Worm (Caenorhabditis elegans): Measurements from ENCODE around the gene pat-3.

pat-3 gene

ce11 chrIII:3927450-3927849, 13.5 kb upstream of the pat-3 start:
- TF ChIP-seq ztf-1 (GFP tag; conservative IDR thresholded peaks at IDR 0.05), result no peak
- no peak for TF ChIP-seq snpc-4 (tag; optimal IDR thresholded peaks at IDR 0.05)
- peak; percentile 40 for TF ChIP-seq C34F6.9 (tag; optimal IDR thresholded peaks at IDR 0.05)
- no peak for TF ChIP-seq zag-1 (tag; optimal IDR thresholded peaks at IDR 0.05)
- no peak for TF ChIP-seq sem-4 (tag; optimal IDR thresholded peaks at IDR 0.05)
- no peak for TF ChIP-seq sma-3 (GFP tag; optimal IDR thresholded peaks at IDR 0.05)
- peak; percentile 59 for TF ChIP-seq nhr-129 (tag; optimal IDR thresholded peaks at IDR 0.05)
- TF ChIP-seq mbf-1 (tag; optimal IDR thresholded peaks at IDR 0.05), result no peak
- peak; percentile 6 for TF ChIP-seq ztf-4 (tag; optimal IDR thresholded peaks at IDR 0.05)
- no peak for TF ChIP-seq nhr-77 (tag; optimal IDR thresholded peaks at IDR 0.05)
- no peak for TF ChIP-seq nhr-10 (tag; optimal IDR thresholded peaks at IDR 0.05)
- no peak for TF ChIP-seq ZK546.5 (tag; optimal IDR thresholded peaks at IDR 0.05)
- no peak for TF ChIP-seq unc-39 (tag; optimal IDR thresholded peaks at IDR 0.05)
- no peak for TF ChIP-seq dmd-4 (tag; optimal IDR thresholded peaks at IDR 0.05)
- peak; percentile 46 for TF ChIP-seq sma-9 (GFP tag; optimal IDR thresholded peaks at IDR 0.05)
- TF ChIP-seq sma-9 (tag; optimal IDR thresholded peaks at IDR 0.05), result no peak
- no peak for TF ChIP-seq ceh-82 (tag; optimal IDR thresholded peaks at IDR 0.05)
- no peak for TF ChIP-seq mab-5 (tag; optimal IDR thresholded peaks at IDR 0.05)
- TF ChIP-seq skn-1 (tag; optimal IDR thresholded peaks at IDR 0.05), result no peak
- TF ChIP-seq F13H6.1 (tag; optimal IDR thresholded peaks at IDR 0.05), result peak; percentile 43
- TF ChIP-seq Y55F3AM.14 (GFP tag; optimal IDR thresholded peaks at IDR 0.05), result no peak
- TF ChIP-seq ztf-11 (tag; optimal IDR thresholded peaks at IDR 0.05), result no peak
- no peak for TF ChIP-seq R02D3.7 (tag; optimal IDR thresholded peaks at IDR 0.05)
- TF ChIP-seq nhr-23 (tag; optimal IDR thresholded peaks at IDR 0.05), result no peak
- no peak for TF ChIP-seq nhr-237 (tag; optimal IDR thresholded peaks at IDR 0.05)
- TF ChIP-seq gmeb-1 (tag; optimal IDR thresholded peaks at IDR 0.05), result no peak
- TF ChIP-seq elt-3 (tag; optimal IDR thresholded peaks at IDR 0.05), result no peak
- TF ChIP-seq aly-2 (tag; optimal IDR thresholded peaks at IDR 0.05), result no peak
- TF ChIP-seq egl-27 (tag; optimal IDR thresholded peaks at IDR 0.05), result no peak
- TF ChIP-seq nhr-12 (tag; optimal IDR thresholded peaks at IDR 0.05), result no peak
- no peak for TF ChIP-seq nhr-21 (tag; optimal IDR thresholded peaks at IDR 0.05)

- TF ChIP-seq zag-1 (tag; optimal IDR thresholded peaks at IDR 0.05), result no peak
- TF ChIP-seq fos-1 (tag; optimal IDR thresholded peaks at IDR 0.05), result peak; percentile 15
These were observed 12.9 kb upstream of the pat-3 start for ce11 chrIII:3926801-3927200.

DNA sequence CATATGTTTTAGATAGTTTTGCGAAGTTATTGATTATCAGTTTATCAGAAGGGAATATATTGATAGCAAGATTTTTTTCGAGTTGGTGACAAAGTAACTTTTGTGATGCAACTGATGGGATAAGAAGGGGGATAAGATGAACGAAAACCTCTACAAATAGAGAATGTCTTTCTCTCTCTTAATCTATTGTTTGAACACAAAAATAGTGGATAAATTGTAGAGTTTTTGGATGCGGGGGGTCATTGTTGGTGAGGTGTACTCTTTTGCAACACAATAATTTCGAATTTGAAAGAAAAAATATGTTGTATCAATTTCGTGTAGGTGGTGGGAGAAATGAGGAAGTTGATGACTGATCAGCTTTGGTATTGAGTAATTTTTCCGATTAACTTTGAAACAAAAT, 12.2 kb upstream of the pat-3 start, which contains the start of gene ZK1058.9:
ZK1058.9 (minus strand) TSS at position 101 of the 400 bp plus-strand sequence.
- TF ChIP-seq crh-2 (tag; optimal IDR thresholded peaks at IDR 0.05), result no peak
- no peak for TF ChIP-seq Y55F3AM.14 (GFP tag; optimal IDR thresholded peaks at IDR 0.05)
- TF ChIP-seq nhr-21 (tag; optimal IDR thresholded peaks at IDR 0.05), result no peak
- no peak for TF ChIP-seq ama-1 (optimal IDR thresholded peaks at IDR 0.05)
- no peak for TF ChIP-seq ceh-16 (tag; optimal IDR thresholded peaks at IDR 0.05)
- no peak for TF ChIP-seq skn-1 (tag; optimal IDR thresholded peaks at IDR 0.05)
- TF ChIP-seq nhr-23 (tag; optimal IDR thresholded peaks at IDR 0.05), result no peak
- no peak for TF ChIP-seq sma-3 (GFP tag; optimal IDR thresholded peaks at IDR 0.05)
- no peak for TF ChIP-seq nhr-77 (tag; optimal IDR thresholded peaks at IDR 0.05)
- no peak for TF ChIP-seq R02D3.7 (tag; optimal IDR thresholded peaks at IDR 0.05)
- no peak for TF ChIP-seq mbf-1 (tag; optimal IDR thresholded peaks at IDR 0.05)
- TF ChIP-seq nhr-237 (tag; optimal IDR thresholded peaks at IDR 0.05), result no peak
- TF ChIP-seq ceh-82 (tag; optimal IDR thresholded peaks at IDR 0.05), result no peak

- TF ChIP-seq snpc-4 (tag; optimal IDR thresholded peaks at IDR 0.05), result no peak
- no peak for TF ChIP-seq nhr-25 (tag; optimal IDR thresholded peaks at IDR 0.05)
- TF ChIP-seq unc-62 (GFP tag; optimal IDR thresholded peaks at IDR 0.05), result no peak
- no peak for TF ChIP-seq ama-1 (optimal IDR thresholded peaks at IDR 0.05)
- TF ChIP-seq nhr-6 (tag; optimal IDR thresholded peaks at IDR 0.05), result no peak
- TF ChIP-seq nhr-10 (tag; optimal IDR thresholded peaks at IDR 0.05), result no peak
- TF ChIP-seq gmeb-1 (tag; optimal IDR thresholded peaks at IDR 0.05), result peak; percentile 76
- TF ChIP-seq ztf-11 (tag; optimal IDR thresholded peaks at IDR 0.05), result no peak
- TF ChIP-seq mab-5 (tag; optimal IDR thresholded peaks at IDR 0.05), result no peak
- TF ChIP-seq ceh-82 (tag; optimal IDR thresholded peaks at IDR 0.05), result no peak
- peak in 1 of 2 experiments; percentile 32 for TF ChIP-seq lsy-2 (tag; optimal IDR thresholded peaks at IDR 0.05)
- TF ChIP-seq nhr-237 (tag; optimal IDR thresholded peaks at IDR 0.05), result no peak
- no peak for TF ChIP-seq elt-3 (tag; optimal IDR thresholded peaks at IDR 0.05)
- TF ChIP-seq lin-11 (tag; optimal IDR thresholded peaks at IDR 0.05), result no peak
- TF ChIP-seq nhr-129 (tag; optimal IDR thresholded peaks at IDR 0.05), result no peak
- TF ChIP-seq fos-1 (tag; optimal IDR thresholded peaks at IDR 0.05), result peak; percentile 36
- no peak for TF ChIP-seq crh-2 (tag; optimal IDR thresholded peaks at IDR 0.05)
- TF ChIP-seq aly-2 (tag; optimal IDR thresholded peaks at IDR 0.05), result no peak
- TF ChIP-seq unc-39 (tag; optimal IDR thresholded peaks at IDR 0.05), result no peak
- TF ChIP-seq ztf-4 (tag; optimal IDR thresholded peaks at IDR 0.05), result no peak
- TF ChIP-seq elt-1 (tag; optimal IDR thresholded peaks at IDR 0.05), result no peak
- no peak for TF ChIP-seq lin-39 (tag; optimal IDR thresholded peaks at IDR 0.05)
- TF ChIP-seq dmd-4 (tag; optimal IDR thresholded peaks at IDR 0.05), result no peak
- no peak for TF ChIP-seq blmp-1 (tag; optimal IDR thresholded peaks at IDR 0.05; ENCODE audit: insufficient read depth)
- no peak for TF ChIP-seq nhr-77 (tag; optimal IDR thresholded peaks at IDR 0.05)
- peak; percentile 91 for TF ChIP-seq skn-1 (tag; optimal IDR thresholded peaks at IDR 0.05)
- TF ChIP-seq peb-1 (tag; optimal IDR thresholded peaks at IDR 0.05), result no peak
- TF ChIP-seq sma-9 (GFP tag; optimal IDR thresholded peaks at IDR 0.05), result peak; percentile 39
- no peak for TF ChIP-seq sma-9 (tag; optimal IDR thresholded peaks at IDR 0.05)
- no peak for TF ChIP-seq nhr-11 (tag; optimal IDR thresholded peaks at IDR 0.05)
These were observed 7.8 kb upstream of the pat-3 start, which contains the start of the genes metl-6 and nit-1 for ce11 chrIII:3921646-3922328. Gene metl-6 (minus strand): TSS chrIII:3921711. Gene nit-1 (plus strand): TSS chrIII:3922207.

Data from whole organism, L2 larva.